Fruit fly (Drosophila melanogaster): ENCODE data around the gene Ost48.

Ost48 gene

dm6 chrX:9155715-9156387, 2.5 kb downstream of the Ost48 start:
- TF ChIP-seq bab1 (GFP tag; optimal IDR thresholded peaks at IDR 0.05) (peak; percentile 37), kay (GFP tag; ENCODE audit: borderline replicate concordance) (peak; percentile 91), tj (GFP tag; optimal IDR thresholded peaks at IDR 0.05) (peak; percentile 89), CG7101 (tag; optimal IDR thresholded peaks at IDR 0.05) (peak; percentile 7), cic (GFP tag; optimal IDR thresholded peaks at IDR 0.05) (peak; percentile 58), pad (GFP tag; optimal IDR thresholded peaks at IDR 0.05) (peak; percentile 93), Clk (GFP tag; optimal IDR thresholded peaks at IDR 0.05) (no peak), CG1620 (GFP tag; optimal IDR thresholded peaks at IDR 0.05) (no peak), CG12768 (GFP tag; optimal IDR thresholded peaks at IDR 0.05) (no peak), Mnt (GFP tag; optimal IDR thresholded peaks at IDR 0.05) (peak; percentile 94), ovo (GFP tag; optimal IDR thresholded peaks at IDR 0.05) (peak; percentile 76)

DNA sequence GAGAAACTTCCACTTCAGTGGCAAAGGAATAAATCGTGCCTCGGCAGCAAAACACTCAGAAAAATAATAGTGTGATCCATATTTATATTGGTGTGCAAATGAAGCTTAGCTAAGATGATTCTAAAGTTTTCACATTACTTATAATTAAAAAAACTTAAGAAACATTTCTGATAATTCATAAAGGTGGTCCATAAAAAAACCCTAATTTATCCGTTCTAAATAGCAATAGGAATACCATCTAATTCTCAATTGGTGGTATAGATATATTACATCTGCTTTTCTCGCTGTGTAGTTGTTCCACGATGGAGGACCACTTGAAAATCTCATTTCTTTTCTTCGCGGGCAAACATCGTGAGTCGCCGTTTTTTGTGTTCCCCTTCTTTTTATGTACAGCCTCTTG, 3.2 kb downstream of the Ost48 start:
- TF ChIP-seq pad (GFP tag; optimal IDR thresholded peaks at IDR 0.05) (no peak), Hr96 (GFP tag; optimal IDR thresholded peaks at IDR 0.05) (no peak), CG1620 (GFP tag; optimal IDR thresholded peaks at IDR 0.05) (peak; percentile 33), CG33017 (tag; optimal IDR thresholded peaks at IDR 0.05) (peak; percentile 45), Clk (GFP tag; optimal IDR thresholded peaks at IDR 0.05) (peak; percentile 39), bab1 (GFP tag; optimal IDR thresholded peaks at IDR 0.05) (no peak), CG5204 (GFP tag; optimal IDR thresholded peaks at IDR 0.05) (no peak), tj (GFP tag; optimal IDR thresholded peaks at IDR 0.05) (no peak), ovo (GFP tag; optimal IDR thresholded peaks at IDR 0.05) (no peak), cnc (optimal IDR thresholded peaks at IDR 0.05) (no peak), CG14711 (tag; optimal IDR thresholded peaks at IDR 0.05) (peak; percentile 72), toe (GFP tag; optimal IDR thresholded peaks at IDR 0.05) (peak; percentile 39), CG12768 (GFP tag; optimal IDR thresholded peaks at IDR 0.05) (peak; percentile 55), cic (GFP tag; optimal IDR thresholded peaks at IDR 0.05) (no peak), CG7045 (GFP tag; optimal IDR thresholded peaks at IDR 0.05) (peak; percentile 65), CG7101 (tag; optimal IDR thresholded peaks at IDR 0.05) (peak; percentile 55), Mnt (GFP tag; optimal IDR thresholded peaks at IDR 0.05) (no peak), kay (GFP tag; ENCODE audit: borderline replicate concordance) (peak; percentile 51), CG11617 (GFP tag; optimal IDR thresholded peaks at IDR 0.05) (no peak), Crg-1 (GFP tag; optimal IDR thresholded peaks at IDR 0.05) (no peak)

dm6 chrX:9152127-9152598, 6.2 kb downstream of the Ost48 start:
- TF ChIP-seq CG5204 (GFP tag; optimal IDR thresholded peaks at IDR 0.05) (no peak), pad (GFP tag; optimal IDR thresholded peaks at IDR 0.05) (peak; percentile 65), cnc (optimal IDR thresholded peaks at IDR 0.05) (no peak), toe (GFP tag; optimal IDR thresholded peaks at IDR 0.05) (no peak), CG11617 (GFP tag; optimal IDR thresholded peaks at IDR 0.05) (peak; percentile 61), CG7101 (tag; optimal IDR thresholded peaks at IDR 0.05) (peak; percentile 38), CG33017 (tag; optimal IDR thresholded peaks at IDR 0.05) (no peak), Hr96 (GFP tag; optimal IDR thresholded peaks at IDR 0.05) (no peak), bab1 (GFP tag; optimal IDR thresholded peaks at IDR 0.05) (peak; percentile 58), Mnt (GFP tag; optimal IDR thresholded peaks at IDR 0.05) (peak; percentile 53), Clk (GFP tag; optimal IDR thresholded peaks at IDR 0.05) (no peak), kay (GFP tag; ENCODE audit: borderline replicate concordance) (peak; percentile 66), CG12768 (GFP tag; optimal IDR thresholded peaks at IDR 0.05) (no peak), tj (GFP tag; optimal IDR thresholded peaks at IDR 0.05) (peak; percentile 95), Crg-1 (GFP tag; optimal IDR thresholded peaks at IDR 0.05) (peak; percentile 52), CG1620 (GFP tag; optimal IDR thresholded peaks at IDR 0.05) (peak; percentile 48), CG14711 (tag; optimal IDR thresholded peaks at IDR 0.05) (peak; percentile 50), ovo (GFP tag; optimal IDR thresholded peaks at IDR 0.05) (peak; percentile 85), cic (GFP tag; optimal IDR thresholded peaks at IDR 0.05) (peak; percentile 62)

DNA sequence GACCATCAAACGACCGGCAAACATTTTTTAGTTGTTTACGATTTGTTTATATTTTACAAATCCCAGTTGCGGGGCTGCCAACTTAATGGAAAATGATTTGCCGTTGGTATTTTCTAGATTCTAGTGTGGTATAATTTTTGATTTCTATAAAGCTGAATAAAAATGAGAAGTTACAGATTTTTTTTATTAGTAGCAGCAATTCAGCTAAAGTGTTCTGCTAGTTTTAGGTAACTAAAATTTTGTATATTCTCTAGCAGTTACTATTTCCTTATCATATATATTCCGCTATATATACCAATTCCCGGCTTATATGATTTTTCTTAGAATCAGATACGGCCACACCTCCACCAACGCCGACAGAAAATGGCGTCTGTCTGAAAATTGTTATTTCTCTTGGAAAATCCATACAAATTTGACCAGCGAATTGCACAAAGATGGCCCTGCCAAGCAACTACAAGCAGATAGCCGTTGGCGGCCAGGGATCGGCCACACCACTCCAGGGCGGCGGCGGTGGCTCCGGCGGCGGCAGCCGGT, 9.3 kb downstream of the Ost48 start, which contains the start of the genes fh and Bap111:
TSS of gene fh (minus strand) at position 83 of the 534 bp plus-strand sequence.
TSS of gene Bap111 (plus strand) at position 321 of the 534 bp plus-strand sequence.
- TF ChIP-seq CG12768 (GFP tag; optimal IDR thresholded peaks at IDR 0.05) = no peak
- TF ChIP-seq Mnt (GFP tag; optimal IDR thresholded peaks at IDR 0.05) = no peak
- peak; percentile 45 for TF ChIP-seq CG14711 (tag; optimal IDR thresholded peaks at IDR 0.05)
- TF ChIP-seq kay (GFP tag; ENCODE audit: borderline replicate concordance) = no peak
- no peak for TF ChIP-seq CG7101 (tag; optimal IDR thresholded peaks at IDR 0.05)
- peak; percentile 58 for TF ChIP-seq bab1 (GFP tag; optimal IDR thresholded peaks at IDR 0.05)

DNA sequence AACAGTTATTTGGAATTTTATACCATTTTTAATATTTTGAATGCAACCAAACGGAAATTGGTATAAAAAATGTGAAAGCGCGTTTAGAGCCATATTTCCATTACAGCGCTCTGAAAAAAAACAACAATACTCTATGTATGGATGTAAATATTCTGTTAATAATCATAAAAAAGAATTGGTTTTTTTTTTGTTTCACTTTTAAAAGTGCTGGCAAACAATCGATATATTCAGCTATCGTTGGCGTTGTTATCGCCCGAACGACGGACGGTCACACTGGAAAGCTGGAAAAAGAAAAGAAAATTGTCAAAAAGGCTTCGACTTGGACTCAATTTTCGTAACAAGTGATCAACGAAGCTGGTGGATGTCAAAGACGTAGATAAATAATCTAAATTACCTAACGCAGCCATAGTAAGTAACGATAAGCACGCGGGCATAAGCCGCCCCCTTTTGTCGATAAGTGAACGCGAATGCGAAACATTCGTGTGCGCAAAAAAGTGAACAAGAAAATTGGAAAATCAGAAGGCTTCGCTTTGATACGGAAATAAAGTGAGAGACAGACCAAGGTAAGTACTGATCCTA, 16.0 kb downstream of the Ost48 start, which contains the start of gene CG7065:
TSS of gene CG7065 (plus strand) at position 270 of the 579 bp plus-strand sequence.
- TF ChIP-seq CG33017 (tag; optimal IDR thresholded peaks at IDR 0.05) (no peak), CG14711 (tag; optimal IDR thresholded peaks at IDR 0.05) (no peak), CG7101 (tag; optimal IDR thresholded peaks at IDR 0.05) (peak; percentile 2), CG1620 (GFP tag; optimal IDR thresholded peaks at IDR 0.05) (no peak), Crg-1 (GFP tag; optimal IDR thresholded peaks at IDR 0.05) (no peak), cic (GFP tag; optimal IDR thresholded peaks at IDR 0.05) (no peak), tj (GFP tag; optimal IDR thresholded peaks at IDR 0.05) (no peak), bab1 (GFP tag; optimal IDR thresholded peaks at IDR 0.05) (peak; percentile 42), Clk (GFP tag; optimal IDR thresholded peaks at IDR 0.05) (no peak), pad (GFP tag; optimal IDR thresholded peaks at IDR 0.05) (no peak), CG5204 (GFP tag; optimal IDR thresholded peaks at IDR 0.05) (no peak)
